Worm (Caenorhabditis elegans) whole organism, dauer: ENCODE data around the gene jnk-1.

ENCODE experiments used
- unc-62 ChIP-seq: sonication (generic microtip); optimal IDR thresholded peaks from 2 replicates; lab custom pipeline; 2017; ENCODE audit warnings: missing biosample characterization, missing genetic modification reagents, missing genetic modification characterization

Gene jnk-1

ce11 chrIV:7009531-7009930 lies 52.1 kb downstream of the jnk-1 start, which contains the start of gene C25A8.2:
C25A8.2 (plus strand) TSS chrIV:7009831.
- no peak for TF ChIP-seq unc-62

- no peak for TF ChIP-seq unc-62
These were observed 52.8 kb downstream of the jnk-1 start for ce11 chrIV:7010195-7010594.

ce11 chrIV:7010835-7011234 lies 53.4 kb downstream of the jnk-1 start, which contains the start of gene C25A8.1:
C25A8.1 (plus strand) TSS chrIV:7011135.
- no peak for TF ChIP-seq unc-62

- TF ChIP-seq unc-62: no peak
These were observed 54.3 kb downstream of the jnk-1 start, which contains the start of gene trxr-1 for ce11 chrIV:7011728-7012127. trxr-1 (plus strand) TSS chrIV:7011954.

ce11 chrIV:7012214-7012613 lies 54.8 kb downstream of the jnk-1 start:
- TF ChIP-seq unc-62: no peak

- no peak for TF ChIP-seq unc-62
These were observed 55.4 kb downstream of the jnk-1 start for ce11 chrIV:7012731-7013445.
